Worm (Caenorhabditis elegans) whole organism, L4 larva: Measurements from ENCODE around the gene W06E11.1.

Source experiments
- mdl-1 ChIP-seq, 2 experiments: fragments of 150-350 bp in 1 of 2; sonication (generic microtip) in 1 of 2; optimal IDR thresholded peaks; 2 replicates each; lab custom pipeline; 2014 to 2017; ENCODE audit warnings: missing biosample characterization in 2 of 2, missing genetic modification characterization in 2 of 2
- nhr-10 ChIP-seq: fragments of 150-350 bp; optimal IDR thresholded peaks from 2 replicates; lab custom pipeline; 2014; ENCODE audit warnings: missing biosample characterization, missing genetic modification characterization
- nhr-76 ChIP-seq: fragments of 150-350 bp; optimal IDR thresholded peaks from 2 replicates; lab custom pipeline; 2014; ENCODE audit warnings: missing biosample characterization, missing genetic modification characterization

- no peak for TF ChIP-seq nhr-76 (tag; lab: Kevin White, UChicago)
- TF ChIP-seq nhr-10 (tag; lab: Kevin White, UChicago) = no peak
- TF ChIP-seq mdl-1 (tag; optimal IDR thresholded peaks at IDR 0.05; lab: Kevin White, UChicago) = no peak
Measured at ce11 chrIII:634618-635017, 7.2 kb upstream of the W06E11.1 start, which contains the start of gene fem-2.
